Worm (Caenorhabditis elegans): ENCODE results near the gene clec-50.

The clec-50 gene

DNA sequence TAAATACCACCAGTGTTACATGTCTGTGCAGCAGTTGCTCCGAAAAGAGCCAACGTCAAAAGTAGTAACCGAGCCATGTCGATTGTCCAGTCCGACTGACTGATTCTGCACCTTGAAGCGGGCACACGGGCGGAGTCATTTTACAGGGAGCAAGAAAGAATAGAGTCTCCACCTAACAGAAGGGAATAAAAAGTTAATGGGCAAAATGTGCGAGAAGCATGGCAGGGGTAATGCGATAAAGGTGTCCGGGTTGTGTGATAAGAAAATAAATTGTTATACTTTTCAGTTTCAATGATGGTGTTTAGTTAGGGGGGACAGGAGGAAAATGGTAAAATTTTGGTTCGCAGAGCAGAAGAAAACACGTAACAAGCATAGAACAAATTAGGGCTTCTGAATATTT, at the start of gene clec-50:
TSS of gene clec-50 (minus strand) at position 109 of the 400 bp plus-strand sequence.
- TF ChIP-seq unc-62 (GFP tag; optimal IDR thresholded peaks at IDR 0.05) = no peak

DNA sequence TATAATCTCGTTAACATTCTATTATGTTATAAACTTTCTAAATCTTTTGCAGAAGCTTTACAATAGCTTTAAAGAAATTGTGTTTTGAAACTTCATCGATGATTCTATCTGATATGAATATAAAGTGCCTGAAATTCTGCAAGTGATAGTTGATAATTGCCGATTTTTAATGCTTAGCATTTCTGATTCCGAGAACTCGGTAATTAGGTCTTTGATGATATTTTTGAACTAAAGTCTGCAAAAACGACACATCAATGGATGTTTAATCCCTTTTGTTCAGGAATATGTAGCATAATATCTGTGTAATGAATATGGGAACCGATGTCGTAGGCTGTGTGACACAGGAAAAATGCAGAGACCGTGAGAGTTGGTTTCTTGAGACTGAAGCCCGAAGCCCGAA, 47.6 kb upstream of the clec-50 start:
- TF ChIP-seq unc-62 (GFP tag; optimal IDR thresholded peaks at IDR 0.05) = no peak

DNA sequence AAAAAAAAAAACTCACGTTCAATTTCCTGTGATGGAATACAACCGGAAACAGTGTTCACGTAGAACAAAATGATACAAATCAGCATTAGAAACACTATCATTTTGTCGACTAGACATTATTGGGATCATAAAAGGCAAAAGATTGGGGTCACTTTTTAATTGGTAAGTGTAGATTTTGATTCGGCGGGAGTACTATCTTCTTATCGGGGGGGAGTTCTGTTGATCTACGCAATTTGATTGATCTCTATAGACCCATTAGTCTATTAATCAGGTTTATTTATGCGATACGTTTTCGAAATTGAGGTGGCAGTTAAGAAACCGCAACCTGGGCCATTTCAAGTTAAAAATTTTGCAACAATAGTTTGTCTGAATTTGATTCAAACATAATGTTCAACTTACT, 45.9 kb upstream of the clec-50 start, which contains the start of gene Y116F11B.2:
TSS of gene Y116F11B.2 (minus strand) at position 101 of the 400 bp plus-strand sequence.
- no peak for TF ChIP-seq unc-62 (GFP tag; optimal IDR thresholded peaks at IDR 0.05)

DNA sequence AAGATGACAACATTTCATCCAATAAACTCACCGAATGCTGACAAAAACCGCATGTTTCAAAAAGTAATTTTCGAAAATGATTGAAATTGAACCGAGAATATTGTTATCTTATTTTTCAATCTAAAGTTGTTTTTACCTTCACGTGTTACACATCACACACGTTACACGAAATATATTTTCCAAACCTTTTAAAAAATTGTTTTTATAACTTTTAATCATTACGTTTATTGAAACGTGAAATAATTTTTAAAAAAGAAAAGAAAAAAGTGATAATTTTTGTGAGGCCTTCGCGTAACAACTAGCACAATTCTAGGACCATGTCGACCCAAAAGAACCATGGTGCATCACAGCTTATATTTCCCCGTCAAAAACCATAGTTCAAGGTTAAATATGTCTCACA, 39.8 kb upstream of the clec-50 start, which contains the start of gene M162.7:
TSS of gene M162.7 (minus strand) at position 101 of the 400 bp plus-strand sequence.
- no peak for TF ChIP-seq unc-62 (GFP tag; optimal IDR thresholded peaks at IDR 0.05)

DNA sequence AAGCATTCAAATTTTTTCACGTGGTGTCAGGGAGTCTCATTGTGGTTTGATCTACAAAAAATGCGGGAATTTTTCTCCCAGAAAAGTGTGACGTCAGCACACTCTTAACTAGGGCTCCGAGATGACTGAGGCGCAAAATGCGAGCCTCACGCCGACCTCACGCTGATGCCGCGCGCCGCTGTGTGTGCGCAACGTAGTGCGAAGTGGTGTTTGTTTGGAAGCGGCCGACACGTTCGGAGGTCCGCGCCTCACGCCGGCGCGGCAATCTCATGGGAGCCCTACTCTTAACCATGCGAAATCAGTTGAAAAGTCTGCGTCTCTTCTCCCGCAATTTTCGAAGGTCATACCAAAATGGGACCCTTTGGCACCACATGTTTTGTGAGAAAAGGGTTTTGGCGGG, 35.1 kb upstream of the clec-50 start:
- no peak for TF ChIP-seq unc-62 (GFP tag; optimal IDR thresholded peaks at IDR 0.05)

DNA sequence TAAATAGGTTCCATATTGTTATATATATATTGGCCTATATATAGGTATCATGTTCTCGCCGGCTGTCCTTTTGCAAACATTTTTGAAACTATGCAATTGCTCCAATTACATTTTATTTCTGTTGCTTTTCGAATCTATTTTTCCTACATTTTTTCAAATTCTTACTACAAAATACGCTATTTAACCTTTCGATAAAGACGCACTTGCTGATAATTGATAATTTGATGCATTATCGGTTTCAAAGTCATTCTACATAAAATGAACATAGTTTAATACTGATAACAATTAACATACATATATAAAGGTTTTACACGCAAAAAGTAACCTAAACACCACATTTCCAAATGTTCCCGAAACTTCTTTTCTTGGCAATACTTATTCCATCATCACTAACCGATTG, 33.2 kb upstream of the clec-50 start, which contains the start of gene clec-258:
TSS of gene clec-258 (plus strand) at position 81 of the 400 bp plus-strand sequence.
- TF ChIP-seq unc-62 (GFP tag; optimal IDR thresholded peaks at IDR 0.05) = no peak

DNA sequence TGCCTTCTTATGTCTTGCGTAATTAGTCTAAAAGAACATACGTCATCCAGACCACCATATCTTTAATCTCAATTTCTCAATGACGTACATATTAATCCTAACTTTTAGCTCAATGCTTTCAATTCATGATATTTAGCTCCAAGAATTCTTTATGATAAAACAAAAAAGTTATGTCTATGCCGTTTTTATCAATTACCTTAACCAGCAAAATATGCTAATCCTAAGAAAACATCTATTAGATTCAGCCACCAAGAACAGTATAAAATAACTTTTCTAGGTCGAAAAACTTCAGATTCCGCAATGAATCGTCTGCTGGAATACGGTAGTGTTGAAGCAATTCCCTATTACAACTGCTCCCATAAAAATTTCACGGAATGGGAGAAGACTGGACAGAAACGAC, 28.7 kb upstream of the clec-50 start, which contains the start of gene srt-45:
TSS of gene srt-45 (plus strand) at position 301 of the 400 bp plus-strand sequence.
- no peak for TF ChIP-seq unc-62 (GFP tag; optimal IDR thresholded peaks at IDR 0.05)

DNA sequence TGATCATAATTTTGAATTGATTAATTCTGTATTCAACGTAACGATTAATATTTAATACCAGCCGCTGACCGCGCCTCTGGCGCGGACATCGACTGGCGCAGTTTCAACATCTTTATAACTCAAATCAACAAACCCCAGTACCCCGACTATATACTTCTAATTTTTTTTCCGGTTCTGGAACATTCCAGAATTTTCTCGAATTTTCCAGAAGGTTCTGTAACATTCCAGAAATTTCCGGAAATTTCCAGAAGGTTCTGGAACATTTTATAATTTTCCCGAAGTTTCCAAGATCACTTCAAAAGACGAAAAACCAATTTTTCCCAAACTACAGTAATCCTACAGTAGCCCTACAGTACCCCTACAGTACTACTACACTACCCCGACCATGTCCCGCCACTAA, 24.1 kb upstream of the clec-50 start:
- TF ChIP-seq unc-62 (GFP tag; optimal IDR thresholded peaks at IDR 0.05) = no peak

DNA sequence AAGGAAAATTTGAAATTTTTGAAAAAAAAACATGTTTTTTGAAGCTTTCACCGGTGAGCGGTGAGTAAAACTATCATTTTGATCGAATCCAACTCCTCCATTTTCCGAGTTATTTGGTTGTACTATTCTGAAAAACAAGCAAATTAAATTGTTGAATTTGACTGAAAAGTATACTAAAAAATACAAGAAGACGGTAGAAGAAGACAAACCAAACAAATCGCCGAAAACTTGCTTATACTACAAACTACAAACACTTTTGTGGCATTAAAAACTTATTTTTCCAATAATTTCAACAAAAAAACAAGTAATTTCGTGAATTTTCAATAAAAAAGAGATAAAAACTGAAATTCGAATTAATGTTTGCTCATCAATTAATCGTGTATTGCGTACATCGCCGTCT, 23.4 kb upstream of the clec-50 start, which contains the start of gene fbxa-194:
TSS of gene fbxa-194 (minus strand) at position 101 of the 400 bp plus-strand sequence.
- no peak for TF ChIP-seq unc-62 (GFP tag; optimal IDR thresholded peaks at IDR 0.05)

DNA sequence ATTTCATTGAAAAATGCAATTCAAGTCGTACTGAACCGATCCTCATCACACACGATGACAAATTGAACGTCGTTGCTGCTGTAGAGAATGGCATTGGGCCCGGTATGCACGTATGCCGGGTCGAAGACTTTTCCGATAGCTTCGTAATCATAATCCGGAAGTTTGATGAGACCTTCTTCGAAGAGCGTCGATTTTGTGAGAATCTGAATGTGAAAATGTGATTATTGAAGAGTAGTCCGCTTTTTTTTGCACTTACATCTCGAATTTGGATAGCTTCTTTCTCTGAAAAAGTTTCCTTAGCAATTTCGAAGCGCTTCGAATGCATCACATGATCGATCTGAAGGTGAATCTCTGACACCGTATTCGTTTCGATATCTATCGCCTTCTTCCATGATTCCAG, 22.1 kb upstream of the clec-50 start, which contains the start of gene fbxa-118:
TSS of gene fbxa-118 (minus strand) at position 101 of the 400 bp plus-strand sequence.
- TF ChIP-seq unc-62 (GFP tag; optimal IDR thresholded peaks at IDR 0.05) = no peak

DNA sequence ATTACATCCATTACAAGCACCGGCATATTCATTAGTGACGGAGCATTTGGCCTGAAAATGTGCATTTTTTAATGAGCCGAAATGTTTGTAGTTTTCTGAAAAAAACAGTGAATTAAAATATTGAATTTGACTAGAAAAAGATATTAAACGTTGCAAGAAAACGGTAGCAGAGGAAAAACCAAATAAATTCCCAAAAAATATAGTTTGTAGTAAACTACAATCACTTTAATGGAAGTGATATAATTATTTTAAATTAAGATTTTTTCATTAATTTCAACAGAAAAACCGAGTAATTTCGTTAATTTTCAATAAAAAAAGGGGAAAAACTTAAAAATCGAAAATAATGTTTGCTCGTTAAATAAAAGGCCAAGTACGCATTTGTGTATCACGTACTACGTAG, 16.5 kb upstream of the clec-50 start, which contains the start of gene M162.15:
TSS of gene M162.15 (minus strand) at position 101 of the 400 bp plus-strand sequence.
- no peak for TF ChIP-seq unc-62 (GFP tag; optimal IDR thresholded peaks at IDR 0.05)

DNA sequence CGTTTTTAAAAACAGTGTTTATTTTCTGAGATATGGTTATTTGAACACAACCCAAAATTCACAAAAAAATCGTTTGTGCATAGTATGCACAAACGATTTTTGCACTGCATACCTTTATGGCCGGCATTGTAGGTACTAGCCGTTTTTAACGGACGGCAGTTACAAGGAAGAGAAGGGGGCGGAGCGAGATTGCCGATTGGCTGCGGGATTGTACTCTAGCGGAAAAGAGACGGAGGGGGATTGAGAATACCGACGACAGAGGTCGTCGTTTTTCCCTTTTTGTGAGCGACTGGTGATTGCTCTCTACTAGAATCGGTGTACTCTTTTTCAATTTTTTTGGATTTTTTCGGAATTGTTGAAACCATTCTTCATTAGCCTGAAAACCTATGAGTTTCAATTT, 12.6 kb upstream of the clec-50 start:
- TF ChIP-seq unc-62 (GFP tag; optimal IDR thresholded peaks at IDR 0.05) = no peak

DNA sequence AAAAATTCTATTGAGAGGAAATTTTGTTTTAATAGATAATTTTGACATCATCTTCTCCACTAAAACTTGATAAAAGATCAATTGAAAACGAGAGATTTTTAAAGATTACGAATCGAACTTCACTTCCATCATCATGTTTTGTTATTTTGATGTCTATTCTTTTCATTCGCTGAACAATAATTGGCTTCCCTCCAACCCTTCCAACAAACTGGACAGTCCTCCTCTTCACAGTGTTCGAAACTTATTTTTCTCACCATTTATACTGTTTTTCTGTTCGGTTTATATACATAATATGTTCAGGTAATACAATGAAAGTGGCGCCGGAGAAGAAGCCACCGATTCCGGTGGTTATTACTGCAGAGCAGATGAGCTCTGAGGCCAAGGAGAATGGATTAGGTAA, 5.6 kb upstream of the clec-50 start, which contains the start of gene M162.5:
TSS of gene M162.5 (plus strand) at position 301 of the 400 bp plus-strand sequence.
- no peak for TF ChIP-seq unc-62 (GFP tag; optimal IDR thresholded peaks at IDR 0.05)

DNA sequence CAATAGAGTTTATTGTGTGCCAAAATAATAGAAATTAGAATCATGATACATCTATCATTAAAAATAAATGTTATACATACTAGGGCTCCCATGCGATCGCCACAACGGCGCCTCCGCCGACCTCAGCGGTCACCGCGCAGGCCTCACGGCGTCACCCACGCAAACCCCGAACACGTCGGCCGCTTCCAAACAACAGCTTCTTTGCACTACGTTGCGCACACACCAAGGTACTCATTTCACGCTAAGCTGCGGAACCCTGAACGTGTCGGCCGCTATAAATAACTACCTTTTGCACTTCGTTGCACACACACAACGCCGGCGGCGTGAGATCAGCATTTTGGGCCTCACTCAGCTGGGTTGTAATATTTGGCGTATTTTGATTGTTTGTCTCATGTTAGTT, 4.1 kb upstream of the clec-50 start:
- TF ChIP-seq unc-62 (GFP tag; optimal IDR thresholded peaks at IDR 0.05) = no peak

DNA sequence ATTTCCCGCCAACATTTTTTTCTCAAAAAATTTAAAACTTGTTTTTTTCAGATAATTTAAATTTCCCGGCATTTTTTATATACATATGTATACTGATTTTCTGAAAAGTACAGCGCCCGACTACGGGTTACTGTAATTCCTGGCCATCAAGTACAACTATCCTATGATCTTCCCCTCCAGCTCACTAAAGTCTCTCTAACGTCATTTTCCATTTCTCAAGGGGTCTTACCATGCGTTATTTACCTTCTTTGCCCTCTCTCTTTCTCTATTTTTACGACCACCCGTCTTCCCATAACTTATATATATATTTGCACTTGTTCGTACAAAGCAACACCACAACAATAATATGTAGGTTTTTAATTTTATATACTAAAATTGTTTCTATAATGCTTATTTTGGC, 1.1 kb upstream of the clec-50 start, which contains the start of gene W04E12.9:
TSS of gene W04E12.9 (plus strand) at position 301 of the 400 bp plus-strand sequence.
- no peak for TF ChIP-seq unc-62 (GFP tag; optimal IDR thresholded peaks at IDR 0.05)

DNA sequence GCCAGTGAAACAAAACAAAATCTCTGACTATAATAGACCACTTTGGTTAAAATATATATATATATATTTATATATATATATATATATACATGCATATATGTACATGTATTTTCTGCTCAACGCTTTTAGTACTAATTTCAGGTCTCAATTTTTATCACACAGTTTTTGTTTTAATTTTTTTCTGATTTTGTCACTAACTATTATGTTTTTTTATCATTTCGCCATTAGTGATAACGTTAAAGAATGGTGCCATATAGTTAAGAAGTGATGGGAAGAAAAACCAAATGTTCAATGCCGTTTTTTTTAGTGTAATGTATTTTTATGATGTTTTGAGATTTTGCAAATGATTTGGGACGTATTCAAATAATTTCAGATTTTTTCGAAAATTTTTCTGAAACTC, 837 bp downstream of the clec-50 start:
- TF ChIP-seq unc-62 (GFP tag; optimal IDR thresholded peaks at IDR 0.05) = no peak

DNA sequence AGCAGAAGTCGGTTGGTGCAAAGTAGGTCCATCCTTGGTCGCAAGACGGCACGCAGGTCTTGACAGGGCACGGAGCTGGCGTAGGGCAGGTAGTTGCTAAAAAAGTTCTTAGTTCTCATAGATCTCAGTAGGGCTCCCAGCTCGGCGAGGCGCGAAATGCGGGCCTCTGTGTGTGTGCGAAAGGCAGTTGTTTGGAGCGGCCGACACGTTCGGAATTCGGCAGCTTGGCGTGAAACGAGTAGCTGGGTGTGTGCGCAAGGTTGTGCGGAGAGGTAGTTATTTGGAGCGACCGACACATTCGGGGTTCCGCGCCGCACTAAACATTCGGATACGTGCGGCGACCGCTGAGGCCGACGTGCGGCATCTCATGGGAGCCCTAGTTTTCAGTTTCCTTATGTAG, 2.3 kb downstream of the clec-50 start:
- no peak for TF ChIP-seq unc-62 (GFP tag; optimal IDR thresholded peaks at IDR 0.05)

DNA sequence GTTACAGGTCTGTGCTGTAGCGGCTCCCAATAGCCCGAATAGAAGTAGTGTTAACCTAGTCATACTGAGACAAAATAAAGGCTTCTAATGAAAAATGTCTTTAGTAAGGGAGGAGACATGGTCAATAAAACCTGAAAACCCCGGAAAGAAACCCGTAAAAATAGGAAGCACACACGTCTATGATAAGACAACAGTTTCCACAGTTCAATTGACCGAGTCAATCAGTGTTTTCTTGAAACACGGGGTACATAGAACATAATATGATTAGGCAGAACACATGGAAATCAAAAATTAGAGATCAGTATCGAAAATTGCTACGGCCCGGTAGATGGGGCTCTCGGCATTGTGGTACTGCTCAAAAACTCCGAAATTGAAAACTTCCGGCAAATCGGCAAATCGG, 4.0 kb downstream of the clec-50 start, which contains the start of gene clec-49:
TSS of gene clec-49 (minus strand) at position 103 of the 400 bp plus-strand sequence.
- TF ChIP-seq unc-62 (GFP tag; optimal IDR thresholded peaks at IDR 0.05) = no peak

All from whole organism, dauer.